Worm (Caenorhabditis elegans) whole organism, L4 larva: Measurements from ENCODE around the gene dmsr-11.

ENCODE experiments used
- Y105C5A.15 ChIP-seq: fragments of 200-800 bp; sonication (Bioruptor generic); IDR thresholded peaks from 2 replicates; pipeline ENCODE4 v1.3.6; 2022; ENCODE audit warnings: missing genetic modification characterization, missing compliant biosample characterization
- aha-1 ChIP-seq: fragments of 150-350 bp; peaks from one replicate; lab custom pipeline; 2014; ENCODE audit warnings: missing biosample characterization, missing genetic modification characterization
- ama-1 ChIP-seq: fragments of 150-350 bp; optimal IDR thresholded peaks from 2 replicates; lab custom pipeline; 2014; ENCODE audit warnings: inconsistent platforms, mixed read lengths
- ceh-20 ChIP-seq: fragments of 200-800 bp; sonication (Bioruptor generic); IDR thresholded peaks from 2 replicates; pipeline ENCODE4 v1.3.6; 2022; ENCODE audit warnings: missing genetic modification reagents, missing genetic modification characterization, missing compliant biosample characterization
- ceh-28 ChIP-seq: fragments of 150-350 bp; optimal IDR thresholded peaks from 2 replicates; lab custom pipeline; 2014; ENCODE audit warnings: missing biosample characterization, missing genetic modification reagents, missing genetic modification characterization
- ceh-32 ChIP-seq: sonication (generic microtip); optimal IDR thresholded peaks from 2 replicates; lab custom pipeline; 2016; ENCODE audit warnings: mild to moderate bottlenecking, missing genetic modification characterization, missing compliant biosample characterization; ENCODE audit not compliant: poor library complexity
- ctbp-1 ChIP-seq: fragments of 200-800 bp; sonication (Bioruptor generic); IDR thresholded peaks from 2 replicates; pipeline ENCODE4 v1.3.6; 2022; ENCODE audit warnings: missing genetic modification reagents, missing genetic modification characterization, missing compliant biosample characterization
- daf-16 ChIP-seq, 3 experiments: sonication (generic microtip); optimal IDR thresholded peaks; 2 replicates each; lab custom pipeline; 2016 to 2017; ENCODE audit warnings: missing genetic modification characterization in 3 of 3, missing genetic modification reagents in 3 of 3, mild to moderate bottlenecking in 2 of 3, missing compliant biosample characterization in 2 of 3, missing biosample characterization in 1 of 3, moderate library complexity in 1 of 3
- daf-19 ChIP-seq: fragments of 200-800 bp; sonication (Bioruptor generic); conservative IDR thresholded peaks from 2 replicates; pipeline ENCODE4 v1.3.6; 2022; ENCODE audit warnings: missing genetic modification characterization, missing compliant biosample characterization
- dmd-8 ChIP-seq: fragments of 200-800 bp; sonication (Bioruptor generic); IDR thresholded peaks from 2 replicates; pipeline ENCODE4 v1.3.6; 2022; ENCODE audit warnings: missing genetic modification characterization, missing compliant biosample characterization
- dpl-1 ChIP-seq: fragments of 150-350 bp; optimal IDR thresholded peaks from 2 replicates; lab custom pipeline; 2014; ENCODE audit warnings: missing biosample characterization, missing genetic modification reagents, missing genetic modification characterization
- duxl-1 ChIP-seq: sonication (generic microtip); optimal IDR thresholded peaks from 2 replicates; lab custom pipeline; 2016; ENCODE audit warnings: mild to moderate bottlenecking, missing genetic modification characterization, moderate library complexity, missing compliant biosample characterization; ENCODE audit not compliant: poor library complexity
- dve-1 ChIP-seq: sonication (generic microtip); optimal IDR thresholded peaks from 2 replicates; lab custom pipeline; 2017; ENCODE audit warnings: antibody characterized with exemption, mild to moderate bottlenecking, missing genetic modification characterization, missing compliant biosample characterization; ENCODE audit not compliant: insufficient read depth
- fkh-10 ChIP-seq: fragments of 150-350 bp; optimal IDR thresholded peaks from 2 replicates; lab custom pipeline; 2014; ENCODE audit warnings: missing biosample characterization, missing genetic modification reagents, missing genetic modification characterization
- hif-1 ChIP-seq, 2 experiments: sonication (generic microtip); optimal IDR thresholded peaks; 2 replicates each; lab custom pipeline; 2016 to 2017; ENCODE audit warnings: missing compliant biosample characterization in 2 of 2, missing genetic modification characterization in 2 of 2, missing genetic modification reagents in 2 of 2, missing genotype in 2 of 2, mild to moderate bottlenecking in 1 of 2
- hlh-11 ChIP-seq: fragments of 200-800 bp; sonication (Bioruptor generic); optimal IDR thresholded peaks from 2 replicates; lab custom pipeline; 2018; ENCODE audit warnings: mild to moderate bottlenecking, missing genetic modification characterization, missing compliant biosample characterization
- hlh-30 ChIP-seq: sonication (generic microtip); optimal IDR thresholded peaks from 2 replicates; lab custom pipeline; 2017; ENCODE audit warnings: antibody characterized with exemption, mild to moderate bottlenecking, missing genetic modification characterization, missing compliant biosample characterization; ENCODE audit not compliant: insufficient read depth
- hmg-1.1 ChIP-seq: fragments of 200-800 bp; sonication (Bioruptor generic); IDR thresholded peaks from 2 replicates; pipeline ENCODE4 v1.3.6; 2022; ENCODE audit warnings: missing genetic modification reagents, missing genetic modification characterization, missing compliant biosample characterization
- lin-15B ChIP-seq: fragments of 150-350 bp; sonication (generic microtip); optimal IDR thresholded peaks from 3 replicates; lab custom pipeline; 2014; ENCODE audit warnings: missing biosample characterization, missing genetic modification characterization
- lir-3 ChIP-seq: sonication (generic microtip); optimal IDR thresholded peaks from 2 replicates; lab custom pipeline; 2016; ENCODE audit warnings: mild to moderate bottlenecking, missing genetic modification characterization, missing compliant biosample characterization
- madf-5 ChIP-seq, 2 experiments: fragments of 200-800 bp; sonication (Bioruptor generic); IDR thresholded peaks; 2 replicates each; pipeline ENCODE4 v1.3.6; 2022; ENCODE audit warnings: missing compliant biosample characterization in 2 of 2, missing genetic modification characterization in 2 of 2
- mdl-1 ChIP-seq, 2 experiments: fragments of 150-350 bp in 1 of 2; sonication (generic microtip) in 1 of 2; optimal IDR thresholded peaks; 2 replicates each; lab custom pipeline; 2014 to 2017; ENCODE audit warnings: missing biosample characterization in 2 of 2, missing genetic modification characterization in 2 of 2
- mep-1 ChIP-seq: fragments of 150-350 bp; sonication (generic microtip); optimal IDR thresholded peaks from 3 replicates; lab custom pipeline; 2014; ENCODE audit warnings: missing biosample characterization, missing genetic modification characterization
- mxl-2 ChIP-seq: fragments of 200-800 bp; sonication (Bioruptor generic); conservative IDR thresholded peaks from 2 replicates; pipeline ENCODE4 v1.3.6; 2022; ENCODE audit warnings: missing genetic modification reagents, missing genetic modification characterization, missing compliant biosample characterization
- mxl-3 ChIP-seq: fragments of 200-800 bp; sonication (Bioruptor generic); optimal IDR thresholded peaks from 2 replicates; lab custom pipeline; 2018; ENCODE audit warnings: mild to moderate bottlenecking, missing genetic modification characterization, missing compliant biosample characterization
- nhr-11 ChIP-seq: fragments of 150-350 bp; optimal IDR thresholded peaks from 2 replicates; lab custom pipeline; 2014; ENCODE audit warnings: missing biosample characterization, missing genetic modification characterization
- nhr-28 ChIP-seq: fragments of 150-350 bp; optimal IDR thresholded peaks from 2 replicates; lab custom pipeline; 2014; ENCODE audit warnings: missing biosample characterization, missing genetic modification characterization
- nhr-41 ChIP-seq: fragments of 200-800 bp; sonication (Bioruptor generic); IDR thresholded peaks from 2 replicates; pipeline ENCODE4 v1.3.6; 2022; ENCODE audit warnings: missing genetic modification reagents, missing genetic modification characterization, missing compliant biosample characterization
- pha-4 ChIP-seq, 2 experiments: fragments of 150-350 bp in 1 of 2; fragments of 200-800 bp in 1 of 2; sonication (Bioruptor generic) in 1 of 2; IDR thresholded peaks in 1 of 2; optimal IDR thresholded peaks in 1 of 2; 2 replicates each; pipeline versions ENCODE4 v1.3.6 to Lab custom; 2014 to 2022; ENCODE audit warnings: missing genetic modification characterization in 2 of 2, missing genetic modification reagents in 2 of 2, missing biosample characterization in 1 of 2, missing compliant biosample characterization in 1 of 2
- php-3 ChIP-seq: fragments of 200-800 bp; sonication (Bioruptor generic); IDR thresholded peaks from 2 replicates; pipeline ENCODE4 v1.3.6; 2022; ENCODE audit warnings: missing genetic modification reagents, missing genetic modification characterization, missing compliant biosample characterization
- rbr-2 ChIP-seq: sonication (generic microtip); optimal IDR thresholded peaks from 2 replicates; lab custom pipeline; 2016; ENCODE audit warnings: missing genotype, missing genetic modification characterization, missing compliant biosample characterization
- saeg-2 ChIP-seq: fragments of 200-800 bp; sonication (Bioruptor generic); IDR thresholded peaks from 2 replicates; pipeline ENCODE4 v1.3.6; 2022; ENCODE audit warnings: missing genetic modification reagents, missing genetic modification characterization, missing compliant biosample characterization
- skn-1 ChIP-seq: fragments of 150-350 bp; optimal IDR thresholded peaks from 2 replicates; lab custom pipeline; 2014; ENCODE audit warnings: missing biosample characterization, missing genetic modification characterization
- spr-1 ChIP-seq: sonication (generic microtip); optimal IDR thresholded peaks from 2 replicates; lab custom pipeline; 2016; ENCODE audit warnings: mild to moderate bottlenecking, missing genetic modification characterization, missing compliant biosample characterization
- tag-97 ChIP-seq: fragments of 200-800 bp; sonication (Bioruptor generic); IDR thresholded peaks from 2 replicates; pipeline ENCODE4 v1.3.6; 2022; ENCODE audit warnings: missing genetic modification characterization, missing compliant biosample characterization
- unc-39 ChIP-seq: sonication (generic microtip); optimal IDR thresholded peaks from 2 replicates; lab custom pipeline; 2017; ENCODE audit warnings: missing biosample characterization, missing genetic modification characterization
- unc-62 ChIP-seq, 3 experiments: fragments of 150-350 bp in 1 of 3; sonication (generic microtip); optimal IDR thresholded peaks in 2 of 3; peaks in 1 of 3; 1 replicate in 1 of 3; 2 replicates in 2 of 3; lab custom pipeline; 2014 to 2017; ENCODE audit warnings: missing biosample characterization in 3 of 3, missing genetic modification characterization in 3 of 3, missing genetic modification reagents in 3 of 3, missing genotype in 1 of 3
- zfp-2 ChIP-seq: sonication (generic microtip); optimal IDR thresholded peaks from 2 replicates; lab custom pipeline; 2016; ENCODE audit warnings: mild to moderate bottlenecking, missing genetic modification characterization, missing compliant biosample characterization
- zfp-3 ChIP-seq: fragments of 200-800 bp; sonication (Bioruptor generic); conservative IDR thresholded peaks from 2 replicates; pipeline ENCODE4 v1.3.6; 2022; ENCODE audit warnings: missing genetic modification reagents, missing genetic modification characterization, missing compliant biosample characterization
- zip-11 ChIP-seq: fragments of 200-800 bp; sonication (Bioruptor generic); IDR thresholded peaks from 2 replicates; pipeline ENCODE4 v1.3.6; 2022; ENCODE audit warnings: missing genetic modification characterization, missing compliant biosample characterization
- zip-2 ChIP-seq: fragments of 150-350 bp; optimal IDR thresholded peaks from 2 replicates; lab custom pipeline; 2014; ENCODE audit warnings: missing biosample characterization, missing genetic modification characterization
- ztf-11 ChIP-seq: fragments of 150-350 bp; optimal IDR thresholded peaks from 2 replicates; lab custom pipeline; 2014; ENCODE audit warnings: missing biosample characterization, missing genetic modification characterization

dmsr-11 gene

ce11 chrV:6808962-6809361 is 5.1 kb upstream of the dmsr-11 start, which contains the start of gene dmsr-16:
Gene dmsr-16, minus strand, starts transcription at chrV:6809062.
- TF ChIP-seq unc-62 (GFP tag; optimal IDR thresholded peaks at IDR 0.05 in 1 of 2; lab: Kevin White, UChicago) = peak in 1 of 2 experiments; percentile 34
- TF ChIP-seq unc-62 (tag; optimal IDR thresholded peaks at IDR 0.05; lab: Kevin White, UChicago) = no peak
- TF ChIP-seq zip-11 (GFP tag; lab: Robert Waterston, UW) = no peak
- TF ChIP-seq, all 104 proteins: peak for 1

DNA sequence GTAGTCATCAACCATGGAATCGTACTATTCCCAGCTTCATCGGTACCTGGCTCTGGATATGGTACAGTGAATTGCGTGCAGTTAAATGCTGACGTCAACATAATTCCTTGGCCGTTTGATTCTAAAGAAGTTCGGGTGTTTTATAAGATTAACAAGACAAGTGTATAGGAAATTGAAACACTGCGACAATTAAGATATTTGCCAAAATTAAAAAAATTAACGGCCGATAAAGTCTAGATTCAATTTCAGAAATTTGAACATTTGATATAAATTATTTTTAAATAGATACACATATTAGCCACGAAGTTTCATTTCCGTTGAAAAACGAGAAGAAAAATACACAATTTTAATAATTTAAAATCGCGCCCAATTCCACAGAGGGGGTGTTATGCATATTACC is 2.4 kb upstream of the dmsr-11 start, which contains the start of gene dmsr-12:
TSS of gene dmsr-12 (minus strand) at position 101 of the 400 bp plus-strand sequence.
- TF ChIP-seq zfp-3 (GFP tag; lab: Robert Waterston, UW) = no peak
- no peak for TF ChIP-seq ceh-32 (tag; lab: Kevin White, UChicago)
- TF ChIP-seq ceh-20 (GFP tag; lab: Robert Waterston, UW) = no peak
- no peak for TF ChIP-seq ctbp-1 (GFP tag; lab: Robert Waterston, UW)
- no peak for TF ChIP-seq rbr-2 (tag; lab: Kevin White, UChicago)
- TF ChIP-seq lir-3 (tag; lab: Kevin White, UChicago) = no peak
- no peak for TF ChIP-seq zip-2 (tag; lab: Kevin White, UChicago)
- TF ChIP-seq ceh-28 = no peak
- TF ChIP-seq Y105C5A.15 (GFP tag; lab: Robert Waterston, UW) = no peak
- no peak for TF ChIP-seq hlh-11 (tag; lab: Kevin White, UChicago)
- no peak for TF ChIP-seq mxl-2 (GFP tag; lab: Robert Waterston, UW)
- no peak for TF ChIP-seq hmg-1.1
- no peak for TF ChIP-seq mep-1 (tag; lab: Kevin White, UChicago)
- TF ChIP-seq tag-97 (GFP tag; lab: Robert Waterston, UW) = no peak
- no peak for TF ChIP-seq unc-39 (tag; lab: Kevin White, UChicago)
- TF ChIP-seq dpl-1 (GFP tag; lab: Kevin White, UChicago) = no peak
- TF ChIP-seq spr-1 = no peak
- TF ChIP-seq ztf-11 = no peak
- TF ChIP-seq, all 104 proteins: peak for 0

DNA sequence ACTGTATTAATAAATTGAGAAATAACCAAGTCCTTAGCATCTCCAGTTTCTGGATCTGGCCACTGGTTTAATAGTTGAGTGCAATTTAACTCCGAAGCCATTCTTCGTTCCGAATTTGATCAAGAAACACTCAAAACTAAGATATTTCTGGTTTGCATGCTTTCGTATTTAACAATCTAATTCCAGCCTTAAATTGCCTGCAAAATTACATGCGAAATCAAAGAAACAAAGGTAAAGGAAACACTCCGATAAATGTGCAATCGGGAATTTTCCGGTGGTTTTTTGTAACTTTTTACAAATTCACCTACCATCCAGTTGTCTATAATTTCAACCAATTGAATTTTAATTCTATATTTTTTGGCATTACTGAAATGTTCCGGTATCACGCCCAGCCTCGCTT is 2.0 kb downstream of the dmsr-11 start, which contains the start of gene dmsr-10:
TSS of gene dmsr-10 (minus strand) at position 101 of the 400 bp plus-strand sequence.
- TF ChIP-seq fkh-10 (GFP tag; lab: Kevin White, UChicago) (no peak), Y105C5A.15 (GFP tag; lab: Robert Waterston, UW) (no peak), aha-1 (tag; lab: Kevin White, UChicago) (peak; percentile 3), ceh-20 (GFP tag; lab: Robert Waterston, UW) (no peak), php-3 (GFP tag; lab: Robert Waterston, UW) (no peak)

- TF ChIP-seq duxl-1 (tag; lab: Kevin White, UChicago) = no peak
- TF ChIP-seq php-3 (GFP tag; lab: Robert Waterston, UW) = no peak
- no peak for TF ChIP-seq ama-1 (lab: Kevin White, UChicago)
- TF ChIP-seq hlh-11 (tag; lab: Kevin White, UChicago) = no peak
- TF ChIP-seq lin-15B (tag; lab: Kevin White, UChicago) = no peak
- TF ChIP-seq dmd-8 (GFP tag; lab: Robert Waterston, UW) = no peak
- no peak for TF ChIP-seq saeg-2 (GFP tag; lab: Robert Waterston, UW)
- TF ChIP-seq pha-4 (GFP tag; IDR thresholded peaks at IDR 0.05; lab: Robert Waterston, UW) = no peak
- no peak for TF ChIP-seq pha-4 (tag; optimal IDR thresholded peaks at IDR 0.05; lab: Kevin White, UChicago)
- no peak for TF ChIP-seq daf-19 (GFP tag; lab: Robert Waterston, UW)
- no peak for TF ChIP-seq nhr-41 (GFP tag; lab: Robert Waterston, UW)
Measured at ce11 chrV:6799564-6799963, 4.3 kb downstream of the dmsr-11 start, which contains the start of gene dmsr-9. Gene dmsr-9, minus strand, starts transcription at chrV:6799664.

DNA sequence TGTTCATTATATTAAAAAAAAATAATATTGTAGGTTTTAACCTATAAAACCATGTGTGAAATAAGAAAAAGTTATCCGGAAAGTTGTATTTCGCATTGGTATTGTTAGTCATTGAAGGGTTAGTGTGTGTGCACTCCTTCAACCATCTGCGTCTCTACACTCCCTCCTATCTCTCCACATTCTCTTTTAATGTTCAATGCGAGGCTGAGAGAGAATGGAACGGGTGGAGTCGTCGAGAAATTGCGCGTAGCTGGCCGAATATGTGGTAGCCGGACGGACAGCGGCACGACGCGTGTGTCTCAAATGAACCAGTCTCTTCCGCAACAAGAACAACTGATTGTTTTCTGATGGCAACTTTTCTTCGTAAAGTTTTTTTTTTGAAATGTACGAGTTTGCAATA is 7.0 kb downstream of the dmsr-11 start:
- TF ChIP-seq mep-1 (tag; lab: Kevin White, UChicago) (peak; percentile 56), mdl-1 (tag; optimal IDR thresholded peaks at IDR 0.05; lab: Kevin White, UChicago) (peak in 1 of 2 experiments; percentile 50), zfp-2 (no peak), madf-5 (GFP tag; IDR thresholded peaks at IDR 0.05; lab: Robert Waterston, UW) (no peak), nhr-28 (tag; lab: Kevin White, UChicago) (peak; percentile 38), rbr-2 (tag; lab: Kevin White, UChicago) (peak; percentile 25), hif-1 (tag; optimal IDR thresholded peaks at IDR 0.05; lab: Kevin White, UChicago) (no peak), mxl-3 (GFP tag; lab: Kevin White, UChicago) (peak; percentile 70), daf-16 (GFP tag; optimal IDR thresholded peaks at IDR 0.05; lab: Kevin White, UChicago) (no peak), daf-16 (tag; optimal IDR thresholded peaks at IDR 0.05; lab: Kevin White, UChicago) (no peak), dve-1 (tag; lab: Kevin White, UChicago) (peak; percentile 24), hlh-30 (tag; lab: Kevin White, UChicago) (peak; percentile 0), nhr-11 (tag; lab: Kevin White, UChicago) (peak; percentile 18), skn-1 (tag; lab: Kevin White, UChicago) (no peak), dpl-1 (GFP tag; lab: Kevin White, UChicago) (peak; percentile 36)
